Fruit fly (Drosophila melanogaster): ENCODE results near the gene Cp19.
A peak's percentile ranks its signal among the peaks of the same experiment; 100 is the strongest.

Gene Cp19

dm6 chr3L:8770616-8771229, 41.1 kb downstream of the Cp19 start (continued):
- TF ChIP-seq gce (GFP tag; IDR thresholded peaks at IDR 0.05) (no peak), CG4617 (GFP tag; optimal IDR thresholded peaks at IDR 0.05; ENCODE audit: borderline replicate concordance) (no peak), CG13123 (GFP tag; optimal IDR thresholded peaks at IDR 0.05) (no peak), CG6765 (GFP tag; optimal IDR thresholded peaks at IDR 0.05) (no peak), CG31365 (tag; optimal IDR thresholded peaks at IDR 0.05) (no peak), usp (GFP tag; optimal IDR thresholded peaks at IDR 0.05) (no peak), CG33557 (GFP tag; optimal IDR thresholded peaks at IDR 0.05) (no peak), CG8924 (tag; optimal IDR thresholded peaks at IDR 0.05) (no peak), CG1602 (GFP tag; optimal IDR thresholded peaks at IDR 0.05) (no peak), CG6254 (GFP tag; optimal IDR thresholded peaks at IDR 0.05) (no peak), CG8765 (GFP tag; IDR thresholded peaks at IDR 0.05) (no peak), CG6813 (GFP tag; optimal IDR thresholded peaks at IDR 0.05) (no peak), kni (GFP tag; optimal IDR thresholded peaks at IDR 0.05) (peak; percentile 47), lola (GFP tag; optimal IDR thresholded peaks at IDR 0.05) (no peak), HHEX (GFP tag; optimal IDR thresholded peaks at IDR 0.05) (no peak), fd3F (GFP tag; optimal IDR thresholded peaks at IDR 0.05) (no peak), CG17912 (GFP tag; optimal IDR thresholded peaks at IDR 0.05) (no peak), zfh2 (GFP tag; optimal IDR thresholded peaks at IDR 0.05) (no peak), Xrp1 (GFP tag; IDR thresholded peaks at IDR 0.05) (peak; percentile 17; the same call in 1 of the 2 replicates), CG31441 (GFP tag; IDR thresholded peaks at IDR 0.05) (no peak), CG43689 (GFP tag; IDR thresholded peaks at IDR 0.05) (no peak), stc (GFP tag; IDR thresholded peaks at IDR 0.05) (no peak), MTF-1 (GFP tag; optimal IDR thresholded peaks at IDR 0.05; ENCODE audit: borderline replicate concordance) (no peak), Sry-δ (GFP tag; optimal IDR thresholded peaks at IDR 0.05) (no peak), danr (GFP tag; IDR thresholded peaks at IDR 0.05) (no peak), CG3407 (GFP tag; optimal IDR thresholded peaks at IDR 0.05) (peak; percentile 1), CG4854 (GFP tag; optimal IDR thresholded peaks at IDR 0.05) (no peak), Myb (GFP tag; optimal IDR thresholded peaks at IDR 0.05) (no peak), CrebB (tag; optimal IDR thresholded peaks at IDR 0.05) (no peak), amos (GFP tag; IDR thresholded peaks at IDR 0.05; ENCODE audit: partially characterized antibody) (no peak), chinmo (GFP tag; IDR thresholded peaks at IDR 0.05; ENCODE audit: partially characterized antibody) (no peak), vnd (GFP tag; IDR thresholded peaks at IDR 0.05; ENCODE audit: partially characterized antibody) (no peak), CG14965 (GFP tag; optimal IDR thresholded peaks at IDR 0.05; ENCODE audit: borderline replicate concordance) (no peak), hth (optimal IDR thresholded peaks at IDR 0.05) (no peak), nau (GFP tag; optimal IDR thresholded peaks at IDR 0.05) (no peak), ttk (GFP tag; IDR thresholded peaks at IDR 0.05) (no peak), lilli (GFP tag; optimal IDR thresholded peaks at IDR 0.05) (no peak), Gsc (GFP tag; IDR thresholded peaks at IDR 0.05) (no peak), fd64A (GFP tag; optimal IDR thresholded peaks at IDR 0.05) (peak; percentile 21), zen (tag; optimal IDR thresholded peaks at IDR 0.05) (no peak), sens (GFP tag) (peak; percentile 75), CG12744 (GFP tag; optimal IDR thresholded peaks at IDR 0.05) (no peak), Asciz (GFP tag; optimal IDR thresholded peaks at IDR 0.05) (peak; percentile 8), CG11695 (GFP tag; IDR thresholded peaks at IDR 0.05) (no peak), CG7357 (GFP tag; IDR thresholded peaks at IDR 0.05) (no peak), ro (GFP tag; IDR thresholded peaks at IDR 0.05) (no peak), Spps (tag; optimal IDR thresholded peaks at IDR 0.05) (no peak), ham (GFP tag; IDR thresholded peaks at IDR 0.05) (no peak), TFAM (GFP tag; optimal IDR thresholded peaks at IDR 0.05) (no peak), CG10654 (GFP tag; optimal IDR thresholded peaks at IDR 0.05) (no peak), CG1647 (GFP tag; optimal IDR thresholded peaks at IDR 0.05) (no peak)
